Worm (Caenorhabditis elegans): ENCODE data around the gene F46E10.3.

DNA sequence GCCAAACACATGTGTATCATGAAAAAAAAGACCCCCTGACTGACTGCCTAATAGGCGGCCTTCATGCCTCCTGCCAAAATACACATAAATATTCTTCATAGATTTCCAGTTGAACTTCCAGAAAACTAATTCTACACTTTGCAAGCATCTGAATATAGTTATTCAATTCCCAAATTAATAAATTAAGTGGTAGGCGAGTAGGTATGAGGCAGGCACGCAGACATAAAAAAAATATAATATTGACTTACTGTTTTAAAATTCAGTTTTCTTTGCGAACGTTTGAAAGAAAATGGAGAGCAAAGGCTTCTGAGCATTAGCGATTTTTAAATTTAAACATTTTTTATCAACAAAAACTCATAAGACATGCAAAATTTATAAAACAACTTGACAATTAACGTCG lies 30.2 kb upstream of the F46E10.3 start:
- TF ChIP-seq ztf-23 (GFP tag; IDR thresholded peaks at IDR 0.05), result no peak
- no peak for TF ChIP-seq ref-1 (GFP tag; conservative IDR thresholded peaks at IDR 0.05)
- TF ChIP-seq med-1 (GFP tag; optimal IDR thresholded peaks at IDR 0.05; ENCODE audit: insufficient read depth), result no peak
- TF ChIP-seq flt-1 (GFP tag; IDR thresholded peaks at IDR 0.05), result no peak
- TF ChIP-seq ztf-29 (GFP tag; IDR thresholded peaks at IDR 0.05), result no peak
- TF ChIP-seq tab-1 (GFP tag; IDR thresholded peaks at IDR 0.05), result no peak
- no peak for TF ChIP-seq klf-2 (GFP tag; conservative IDR thresholded peaks at IDR 0.05)
- TF ChIP-seq T22C8.4 (GFP tag; IDR thresholded peaks at IDR 0.05), result no peak
- TF ChIP-seq cog-1 (tag; optimal IDR thresholded peaks at IDR 0.05), result no peak
